Worm (Caenorhabditis elegans) whole organism, L1 larva: ENCODE data around the gene ZC239.15.

Experiments used
- efl-1 ChIP-seq, 4 experiments: fragments of 150-350 bp; optimal IDR thresholded peaks in 3 of 4; peaks in 1 of 4; 1 replicate in 1 of 4; 2 replicates in 3 of 4; lab custom pipeline; 2014; ENCODE audit warnings: missing biosample characterization in 2 of 4, missing genetic modification characterization in 2 of 4, missing genetic modification reagents in 2 of 4
- elt-3 ChIP-seq, 6 experiments: fragments of 150-350 bp in 1 of 6; sonication (generic microtip); optimal IDR thresholded peaks; 2 replicates each; lab custom pipeline; 2017 to 2018; ENCODE audit warnings: missing biosample characterization in 6 of 6, missing genetic modification characterization in 6 of 6, inconsistent platforms in 1 of 6
- hlh-17 ChIP-seq: fragments of 200-800 bp; sonication (Bioruptor generic); optimal IDR thresholded peaks from 2 replicates; lab custom pipeline; 2018; ENCODE audit warnings: missing genetic modification characterization, mild to moderate bottlenecking, missing compliant biosample characterization, moderate library complexity, borderline replicate concordance
- lin-39 ChIP-seq: fragments of 150-350 bp; optimal IDR thresholded peaks from 2 replicates; lab custom pipeline; 2014; ENCODE audit warnings: missing biosample characterization, missing genetic modification reagents, missing genetic modification characterization
- lsy-2 ChIP-seq, 2 experiments: fragments of 150-350 bp; optimal IDR thresholded peaks; 2 replicates each; lab custom pipeline; 2014; ENCODE audit warnings: missing biosample characterization in 2 of 2, missing genetic modification characterization in 2 of 2
- mab-9 ChIP-seq: fragments of 200-800 bp; sonication (Bioruptor generic); IDR thresholded peaks from 2 replicates; pipeline ENCODE4 v1.3.6; 2022; ENCODE audit warnings: missing genetic modification reagents, missing genetic modification characterization, missing compliant biosample characterization
- mep-1 ChIP-seq: fragments of 150-350 bp; optimal IDR thresholded peaks from 2 replicates; lab custom pipeline; 2014; ENCODE audit warnings: missing biosample characterization, missing genetic modification characterization
- nhr-12 ChIP-seq: sonication (generic microtip); optimal IDR thresholded peaks from 2 replicates; lab custom pipeline; 2017; ENCODE audit warnings: missing biosample characterization, missing genetic modification characterization
- nhr-76 ChIP-seq: sonication (generic microtip); optimal IDR thresholded peaks from 2 replicates; lab custom pipeline; 2017; ENCODE audit warnings: missing biosample characterization, missing genetic modification characterization
- nhr-90 ChIP-seq: sonication (generic microtip); optimal IDR thresholded peaks from 2 replicates; lab custom pipeline; 2016; ENCODE audit warnings: mild to moderate bottlenecking, missing genetic modification characterization, missing compliant biosample characterization; ENCODE audit not compliant: poor library complexity
- sox-4 ChIP-seq: sonication (generic microtip); optimal IDR thresholded peaks from 2 replicates; lab custom pipeline; 2016; ENCODE audit warnings: missing genetic modification characterization, missing compliant biosample characterization
- unc-98 ChIP-seq: fragments of 200-800 bp; sonication (Bioruptor generic); IDR thresholded peaks from 2 replicates; pipeline ENCODE4 v1.3.6; 2022; ENCODE audit warnings: missing genetic modification characterization, missing compliant biosample characterization
- zag-1 ChIP-seq: fragments of 150-350 bp; optimal IDR thresholded peaks from 2 replicates; lab custom pipeline; 2014; ENCODE audit warnings: missing biosample characterization, missing genetic modification characterization

DNA sequence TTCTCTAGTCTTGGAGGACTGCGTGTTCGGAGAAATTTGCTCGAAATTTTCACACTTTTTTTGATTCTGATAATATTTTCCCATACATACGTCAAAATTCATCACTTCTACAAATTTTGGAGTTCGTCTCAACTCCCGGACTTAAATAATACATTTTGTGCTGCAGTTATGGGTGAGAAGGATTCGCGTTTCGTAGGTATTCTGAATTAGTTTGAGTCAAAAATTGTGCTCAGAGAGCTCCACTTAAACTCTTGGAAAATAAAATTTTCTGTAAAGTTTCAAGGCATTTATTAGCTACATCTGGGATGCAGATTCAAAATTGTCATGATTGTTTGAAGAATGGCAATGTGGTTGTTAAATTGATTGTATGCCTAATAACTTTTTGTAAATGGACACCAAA is 10.6 kb downstream of the ZC239.15 start, which contains the start of gene ZC239.4:
- no peak for TF ChIP-seq lin-39 (tag; lab: Kevin White, UChicago)
- TF ChIP-seq mab-9 (GFP tag; lab: Robert Waterston, UW) = no peak
- no peak for TF ChIP-seq nhr-12 (tag; lab: Kevin White, UChicago)
- no peak for TF ChIP-seq efl-1 (optimal IDR thresholded peaks at IDR 0.05; lab: Kevin White, UChicago)
- no peak for TF ChIP-seq efl-1 (GFP tag; optimal IDR thresholded peaks at IDR 0.05 in 1 of 2; lab: Kevin White, UChicago)
- no peak for TF ChIP-seq hlh-17 (GFP tag; lab: Kevin White, UChicago)
- TF ChIP-seq mep-1 (tag; lab: Kevin White, UChicago) = no peak
- TF ChIP-seq lsy-2 (tag; optimal IDR thresholded peaks at IDR 0.05; lab: Kevin White, UChicago) = no peak
- TF ChIP-seq zag-1 (tag; lab: Kevin White, UChicago) = no peak
- TF ChIP-seq elt-3 (tag; optimal IDR thresholded peaks at IDR 0.05; lab: Kevin White, UChicago) = no peak
- no peak for TF ChIP-seq nhr-90 (tag; lab: Kevin White, UChicago)
- no peak for TF ChIP-seq nhr-76 (tag; lab: Kevin White, UChicago)
- TF ChIP-seq sox-4 = no peak
- no peak for TF ChIP-seq unc-98 (GFP tag; lab: Robert Waterston, UW)
